Worm (Caenorhabditis elegans) whole organism, young adult: ENCODE measurements around the gene dmd-7.

Experiments
- B0336.3 ChIP-seq: fragments of 200-800 bp; sonication (Bioruptor generic); IDR thresholded peaks from 2 replicates; pipeline ENCODE4 v1.3.6; 2022; ENCODE audit warnings: missing genetic modification characterization, missing compliant biosample characterization
- F39B2.1 ChIP-seq: fragments of 200-800 bp; sonication (Bioruptor generic); IDR thresholded peaks from 2 replicates; pipeline ENCODE4 v1.3.6; 2022; ENCODE audit warnings: missing genetic modification reagents, missing genetic modification characterization, missing compliant biosample characterization
- F52B5.7 ChIP-seq: sonication (generic microtip); optimal IDR thresholded peaks from 2 replicates; lab custom pipeline; 2016; ENCODE audit warnings: mild to moderate bottlenecking, missing genetic modification characterization, missing compliant biosample characterization
- F55B11.4 ChIP-seq: sonication (generic microtip); optimal IDR thresholded peaks from 2 replicates; lab custom pipeline; 2016; ENCODE audit warnings: missing compliant biosample characterization, missing genetic modification characterization, borderline replicate concordance; ENCODE audit not compliant: insufficient read depth
- F57C9.4 ChIP-seq: sonication (generic microtip); optimal IDR thresholded peaks from 2 replicates; lab custom pipeline; 2017; ENCODE audit warnings: mild to moderate bottlenecking, missing genetic modification characterization, missing compliant biosample characterization
- K12H6.12 ChIP-seq: fragments of 200-800 bp; sonication (Bioruptor generic); optimal IDR thresholded peaks from 2 replicates; lab custom pipeline; 2018; ENCODE audit warnings: mild to moderate bottlenecking, missing genetic modification characterization, missing compliant biosample characterization
- T07F8.4 ChIP-seq: sonication (generic microtip); optimal IDR thresholded peaks from 2 replicates; lab custom pipeline; 2016; ENCODE audit warnings: mild to moderate bottlenecking, missing genetic modification characterization, moderate library complexity, missing compliant biosample characterization
- Y53G8AR.9 ChIP-seq: fragments of 200-800 bp; sonication (Bioruptor generic); conservative IDR thresholded peaks from 2 replicates; pipeline ENCODE4 v1.3.6; 2022; ENCODE audit warnings: missing genetic modification reagents, missing genetic modification characterization, missing compliant biosample characterization
- Y56A3A.18 ChIP-seq: fragments of 200-800 bp; sonication (Bioruptor generic); IDR thresholded peaks from 2 replicates; pipeline ENCODE4 v1.3.6; 2022; ENCODE audit warnings: missing genetic modification reagents, missing genetic modification characterization, missing compliant biosample characterization
- ZK185.1 ChIP-seq: sonication (generic microtip); optimal IDR thresholded peaks from 2 replicates; lab custom pipeline; 2016; ENCODE audit warnings: mild to moderate bottlenecking, missing genetic modification characterization, missing compliant biosample characterization; ENCODE audit not compliant: poor library complexity, severe bottlenecking
- atf-7 ChIP-seq: sonication (generic microtip); optimal IDR thresholded peaks from 2 replicates; lab custom pipeline; 2017; ENCODE audit warnings: mild to moderate bottlenecking, missing genetic modification characterization, missing compliant biosample characterization
- attf-5 ChIP-seq: fragments of 200-800 bp; sonication (Bioruptor generic); optimal IDR thresholded peaks from 2 replicates; lab custom pipeline; 2018; ENCODE audit warnings: mild to moderate bottlenecking, missing genetic modification characterization, missing compliant biosample characterization
- bed-1 ChIP-seq: fragments of 200-800 bp; sonication (Bioruptor generic); IDR thresholded peaks from 2 replicates; pipeline ENCODE4 v1.3.6; 2022; ENCODE audit warnings: missing genetic modification reagents, missing genetic modification characterization, missing compliant biosample characterization
- cebp-1 ChIP-seq, 2 experiments: fragments of 200-800 bp in 1 of 2; sonication (Bioruptor generic) in 1 of 2; sonication (generic microtip) in 1 of 2; IDR thresholded peaks in 1 of 2; optimal IDR thresholded peaks in 1 of 2; 2 replicates each; pipeline versions ENCODE4 v1.3.6 to Lab custom; 2017 to 2022; ENCODE audit warnings: missing compliant biosample characterization in 2 of 2, missing genetic modification characterization in 2 of 2, mild to moderate bottlenecking in 1 of 2, missing genetic modification reagents in 1 of 2, moderate library complexity in 1 of 2
- cebp-2 ChIP-seq: fragments of 200-800 bp; sonication (Bioruptor generic); IDR thresholded peaks from 2 replicates; pipeline ENCODE4 v1.3.6; 2022; ENCODE audit warnings: missing genetic modification characterization, missing compliant biosample characterization
- ceh-58 ChIP-seq: fragments of 200-800 bp; sonication (Bioruptor generic); IDR thresholded peaks from 2 replicates; pipeline ENCODE4 v1.3.6; 2022; ENCODE audit warnings: missing genetic modification characterization, missing compliant biosample characterization
- die-1 ChIP-seq: sonication (generic microtip); optimal IDR thresholded peaks from 2 replicates; lab custom pipeline; 2016; ENCODE audit warnings: missing genotype, mild to moderate bottlenecking, missing genetic modification characterization, missing compliant biosample characterization
- dox-1 ChIP-seq: fragments of 200-800 bp; sonication (Bioruptor generic); IDR thresholded peaks from 2 replicates; pipeline ENCODE4 v1.3.6; 2022; ENCODE audit warnings: missing genetic modification reagents, missing genetic modification characterization, missing compliant biosample characterization
- dpff-1 ChIP-seq: sonication (generic microtip); optimal IDR thresholded peaks from 2 replicates; lab custom pipeline; 2017; ENCODE audit warnings: mild to moderate bottlenecking, missing genetic modification characterization, missing compliant biosample characterization
- ekl-4 ChIP-seq: fragments of 200-800 bp; sonication (Bioruptor generic); IDR thresholded peaks from 2 replicates; pipeline ENCODE4 v1.3.6; 2022; ENCODE audit warnings: missing genetic modification reagents, missing genetic modification characterization, missing compliant biosample characterization
- ets-4 ChIP-seq: fragments of 200-800 bp; sonication (Bioruptor generic); optimal IDR thresholded peaks from 2 replicates; lab custom pipeline; 2018; ENCODE audit warnings: mild to moderate bottlenecking, missing genetic modification characterization, missing compliant biosample characterization
- gei-17 ChIP-seq: fragments of 200-800 bp; sonication (Bioruptor generic); optimal IDR thresholded peaks from 2 replicates; lab custom pipeline; 2018; ENCODE audit warnings: mild to moderate bottlenecking, missing genetic modification characterization, missing compliant biosample characterization
- hlh-26 ChIP-seq: fragments of 200-800 bp; sonication (Bioruptor generic); conservative IDR thresholded peaks from 2 replicates; pipeline ENCODE4 v1.3.6; 2022; ENCODE audit warnings: missing genetic modification reagents, missing genetic modification characterization, missing compliant biosample characterization
- hmg-20 ChIP-seq: fragments of 200-800 bp; sonication (Bioruptor generic); IDR thresholded peaks from 2 replicates; pipeline ENCODE4 v1.3.6; 2022; ENCODE audit warnings: missing genetic modification reagents, missing genetic modification characterization, missing compliant biosample characterization
- lag-1 ChIP-seq: fragments of 200-800 bp; sonication (Bioruptor generic); IDR thresholded peaks from 2 replicates; pipeline ENCODE4 v1.3.6; 2022; ENCODE audit warnings: missing genetic modification reagents, missing genetic modification characterization, missing compliant biosample characterization
- let-607 ChIP-seq, 2 experiments: fragments of 200-800 bp in 1 of 2; sonication (Bioruptor generic) in 1 of 2; sonication (generic microtip) in 1 of 2; optimal IDR thresholded peaks; 2 replicates each; lab custom pipeline; 2016 to 2018; ENCODE audit warnings: mild to moderate bottlenecking in 2 of 2, missing compliant biosample characterization in 2 of 2, missing genetic modification characterization in 2 of 2, moderate library complexity in 2 of 2, missing genotype in 1 of 2
- lin-40 ChIP-seq: sonication (generic microtip); optimal IDR thresholded peaks from 2 replicates; lab custom pipeline; 2016; ENCODE audit warnings: missing genetic modification characterization, mild to moderate bottlenecking, missing compliant biosample characterization, missing genotype, missing genetic modification reagents
- lsy-27 ChIP-seq: sonication (generic microtip); optimal IDR thresholded peaks from 2 replicates; lab custom pipeline; 2017; ENCODE audit warnings: missing genetic modification characterization, mild to moderate bottlenecking, missing compliant biosample characterization, antibody characterized with exemption, missing genotype, borderline replicate concordance; ENCODE audit not compliant: insufficient read depth
- madf-3 ChIP-seq: fragments of 200-800 bp; sonication (Bioruptor generic); IDR thresholded peaks from 2 replicates; pipeline ENCODE4 v1.3.6; 2022; ENCODE audit warnings: missing genetic modification reagents, missing genetic modification characterization, missing compliant biosample characterization
- mcd-1 ChIP-seq: fragments of 200-800 bp; sonication (Bioruptor generic); IDR thresholded peaks from 2 replicates; pipeline ENCODE4 v1.3.6; 2022; ENCODE audit warnings: missing genetic modification reagents, missing genetic modification characterization, missing compliant biosample characterization
- mxl-1 ChIP-seq: sonication (generic microtip); optimal IDR thresholded peaks from 2 replicates; lab custom pipeline; 2016; ENCODE audit warnings: missing genetic modification characterization, missing compliant biosample characterization
- nfya-2 ChIP-seq: fragments of 200-800 bp; sonication (Bioruptor generic); IDR thresholded peaks from 2 replicates; pipeline ENCODE4 v1.3.6; 2022; ENCODE audit warnings: missing genetic modification reagents, missing genetic modification characterization, missing compliant biosample characterization
- nfyb-1 ChIP-seq: fragments of 200-800 bp; sonication (Bioruptor generic); IDR thresholded peaks from 2 replicates; pipeline ENCODE4 v1.3.6; 2022; ENCODE audit warnings: missing genetic modification reagents, missing genetic modification characterization, missing compliant biosample characterization
- nhr-179 ChIP-seq: sonication (generic microtip); optimal IDR thresholded peaks from 2 replicates; lab custom pipeline; 2016; ENCODE audit warnings: mild to moderate bottlenecking, missing genetic modification characterization, missing compliant biosample characterization
- nhr-27 ChIP-seq: fragments of 200-800 bp; sonication (Bioruptor generic); optimal IDR thresholded peaks from 2 replicates; lab custom pipeline; 2018; ENCODE audit warnings: mild to moderate bottlenecking, missing genetic modification characterization, moderate library complexity, missing compliant biosample characterization
- pha-4 ChIP-seq: fragments of 150-350 bp; sonication (generic microtip); optimal IDR thresholded peaks from 2 replicates; lab custom pipeline; 2014; ENCODE audit warnings: missing biosample characterization, missing genetic modification reagents, missing genetic modification characterization
- repo-1 ChIP-seq: sonication (generic microtip); optimal IDR thresholded peaks from 2 replicates; lab custom pipeline; 2017; ENCODE audit warnings: mild to moderate bottlenecking, missing genetic modification characterization, missing compliant biosample characterization
- snpc-1.1 ChIP-seq: sonication (generic microtip); optimal IDR thresholded peaks from 2 replicates; lab custom pipeline; 2017; ENCODE audit warnings: missing genetic modification characterization, mild to moderate bottlenecking, missing compliant biosample characterization, antibody characterized with exemption, moderate library complexity, missing genotype, missing genetic modification reagents; ENCODE audit not compliant: insufficient read depth
- snpc-1.3 ChIP-seq: sonication (generic microtip); optimal IDR thresholded peaks from 2 replicates; lab custom pipeline; 2017; ENCODE audit warnings: missing genetic modification characterization, mild to moderate bottlenecking, missing compliant biosample characterization, antibody characterized with exemption, moderate library complexity, missing genotype, missing genetic modification reagents; ENCODE audit not compliant: insufficient read depth
- snpc-3.4 ChIP-seq: sonication (generic microtip); optimal IDR thresholded peaks from 2 replicates; lab custom pipeline; 2017; ENCODE audit warnings: missing genetic modification characterization, mild to moderate bottlenecking, missing compliant biosample characterization, antibody characterized with exemption, moderate library complexity, missing genotype, missing genetic modification reagents
- snpc-4 ChIP-seq, 5 experiments: fragments of 150-350 bp in 1 of 5; sonication (generic microtip) in 4 of 5; optimal IDR thresholded peaks; 2 replicates each; lab custom pipeline; 2014 to 2018; ENCODE audit warnings: missing genetic modification characterization in 5 of 5, missing biosample characterization in 3 of 5, antibody characterized with exemption in 2 of 5, mild to moderate bottlenecking in 2 of 5, missing compliant biosample characterization in 2 of 5, missing genotype in 2 of 5, moderate library complexity in 2 of 5, missing genetic modification reagents in 1 of 5
- tbx-9 ChIP-seq: sonication (generic microtip); optimal IDR thresholded peaks from 2 replicates; lab custom pipeline; 2016; ENCODE audit warnings: borderline replicate concordance, missing genetic modification characterization, inconsistent platforms, missing compliant biosample characterization
- unc-130 ChIP-seq: sonication (generic microtip); optimal IDR thresholded peaks from 2 replicates; lab custom pipeline; 2016; ENCODE audit warnings: missing genetic modification reagents, missing genetic modification characterization, missing compliant biosample characterization
- unc-62 ChIP-seq: fragments of 150-350 bp; optimal IDR thresholded peaks from 2 replicates; lab custom pipeline; 2014; ENCODE audit warnings: missing biosample characterization, missing genetic modification reagents, missing genetic modification characterization
- zim-3 ChIP-seq: sonication (generic microtip); optimal IDR thresholded peaks from 2 replicates; lab custom pipeline; 2017; ENCODE audit warnings: mild to moderate bottlenecking, missing genetic modification characterization, moderate library complexity, missing compliant biosample characterization
- ztf-22 ChIP-seq: fragments of 200-800 bp; sonication (Bioruptor generic); optimal IDR thresholded peaks from 2 replicates; lab custom pipeline; 2018; ENCODE audit warnings: mild to moderate bottlenecking, missing genetic modification characterization, moderate library complexity, missing compliant biosample characterization

The dmd-7 gene

DNA sequence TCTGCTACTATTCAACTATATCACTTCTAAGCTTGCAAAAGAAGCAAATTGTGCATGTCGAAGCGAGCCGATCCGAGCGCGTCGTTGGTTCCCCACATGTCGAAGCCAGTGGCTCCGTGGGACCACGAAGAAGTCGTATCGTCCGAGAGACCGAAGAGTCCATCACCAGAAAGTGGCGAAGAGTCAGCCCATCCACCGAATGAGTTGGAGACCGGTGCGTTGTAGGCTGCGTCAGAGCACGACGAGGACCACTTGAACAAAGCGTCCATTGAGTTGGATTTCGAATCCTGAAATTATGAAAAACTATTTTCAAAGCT, 22.8 kb upstream of the dmd-7 start:
- TF ChIP-seq nhr-179 (no peak), madf-3 (GFP tag; lab: Robert Waterston, UW) (no peak), let-607 (tag; optimal IDR thresholded peaks at IDR 0.05; lab: Kevin White, UChicago) (no peak), mxl-1 (tag; lab: Kevin White, UChicago) (no peak), ZK185.1 (tag; lab: Kevin White, UChicago) (no peak), zim-3 (tag; lab: Kevin White, UChicago) (no peak), lag-1 (GFP tag; lab: Robert Waterston, UW) (0 out of 2 replicates have a peak, but pooled peaks have one; percentile 13), die-1 (tag; lab: Kevin White, UChicago) (no peak), F39B2.1 (GFP tag; lab: Robert Waterston, UW) (0 out of 2 replicates have a peak, but pooled peaks have one; percentile 16), snpc-1.1 (tag; lab: Kevin White, UChicago) (no peak), attf-5 (GFP tag; lab: Kevin White, UChicago) (no peak), snpc-1.3 (tag; lab: Kevin White, UChicago) (no peak), Y53G8AR.9 (GFP tag; lab: Robert Waterston, UW) (peak; percentile 23; the same call in 1 of the 2 replicates), B0336.3 (GFP tag; lab: Robert Waterston, UW) (no peak), nfyb-1 (no peak), bed-1 (GFP tag; lab: Robert Waterston, UW) (no peak), F52B5.7 (tag; lab: Kevin White, UChicago) (peak; percentile 20), K12H6.12 (tag; lab: Kevin White, UChicago) (no peak), lsy-27 (tag; lab: Kevin White, UChicago) (no peak), nhr-27 (tag; lab: Kevin White, UChicago) (no peak), lin-40 (no peak), tbx-9 (tag; lab: Kevin White, UChicago) (no peak), Y56A3A.18 (GFP tag; lab: Robert Waterston, UW) (no peak), repo-1 (tag; lab: Kevin White, UChicago) (no peak), hlh-26 (no peak), dox-1 (GFP tag; lab: Robert Waterston, UW) (no peak), unc-62 (GFP tag; lab: Kevin White, UChicago) (no peak), cebp-1 (GFP tag; IDR thresholded peaks at IDR 0.05; lab: Robert Waterston, UW) (no peak), cebp-1 (tag; optimal IDR thresholded peaks at IDR 0.05; lab: Kevin White, UChicago) (no peak), pha-4 (tag; lab: Kevin White, UChicago) (no peak), ekl-4 (GFP tag; lab: Robert Waterston, UW) (no peak), ztf-22 (GFP tag; lab: Kevin White, UChicago) (no peak), atf-7 (tag; lab: Kevin White, UChicago) (no peak), mcd-1 (GFP tag; lab: Robert Waterston, UW) (peak; percentile 4; the same call in 1 of the 2 replicates), hmg-20 (GFP tag; lab: Robert Waterston, UW) (no peak), dpff-1 (tag; lab: Kevin White, UChicago) (no peak), nfya-2 (0 out of 2 replicates have a peak, but pooled peaks have one; percentile 3), cebp-2 (GFP tag; lab: Robert Waterston, UW) (0 out of 2 replicates have a peak, but pooled peaks have one; percentile 6), snpc-4 (GFP tag; optimal IDR thresholded peaks at IDR 0.05; lab: Kevin White, UChicago) (no peak), snpc-4 (tag; optimal IDR thresholded peaks at IDR 0.05; lab: Kevin White, UChicago) (no peak), F55B11.4 (tag; lab: Kevin White, UChicago) (no peak), snpc-3.4 (tag; lab: Kevin White, UChicago) (no peak), gei-17 (GFP tag; lab: Kevin White, UChicago) (no peak), unc-130 (GFP tag; lab: Kevin White, UChicago) (no peak), ceh-58 (GFP tag; lab: Robert Waterston, UW) (peak; percentile 45; the same call in 1 of the 2 replicates), T07F8.4 (tag; lab: Kevin White, UChicago) (no peak), F57C9.4 (tag; lab: Kevin White, UChicago) (no peak), ets-4 (GFP tag; lab: Kevin White, UChicago) (peak; percentile 76)
